Fruit fly (Drosophila melanogaster): Measurements from ENCODE around the gene PGRP-SB2.
A peak's percentile ranks its signal among the peaks of the same experiment; 100 is the strongest.

Gene PGRP-SB2

DNA sequence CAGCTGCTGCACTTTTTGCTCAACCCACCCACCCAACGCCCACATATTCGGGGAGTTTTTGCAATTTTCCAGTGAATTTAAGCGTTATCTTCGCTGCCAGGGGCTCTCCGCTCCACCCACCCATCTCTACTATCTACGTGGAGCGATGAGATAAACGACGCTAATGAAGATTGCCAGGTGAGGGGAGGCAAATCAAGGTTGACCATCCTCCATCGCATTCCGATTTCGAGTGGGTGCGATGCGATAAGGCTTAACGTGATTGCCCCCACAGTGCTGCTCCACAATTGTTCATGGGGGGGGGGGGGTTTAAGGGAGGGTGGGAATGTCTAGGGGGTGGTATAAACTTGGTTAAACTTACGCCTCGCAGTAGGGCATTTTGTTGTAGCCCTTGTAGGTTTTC is 32.5 kb upstream of the PGRP-SB2 start (continued):
- TF ChIP-seq CkIIα-i1 (GFP tag; IDR thresholded peaks at IDR 0.05) (no peak), CG31388 (GFP tag; optimal IDR thresholded peaks at IDR 0.05) (no peak), chinmo (GFP tag; IDR thresholded peaks at IDR 0.05; ENCODE audit: partially characterized antibody) (0 out of 4 replicates have a peak, but pooled peaks have one; percentile 48), dati (GFP tag; IDR thresholded peaks at IDR 0.05) (no peak), danr (GFP tag; IDR thresholded peaks at IDR 0.05) (no peak), repo (GFP tag; optimal IDR thresholded peaks at IDR 0.05) (no peak), D19B (GFP tag; optimal IDR thresholded peaks at IDR 0.05) (no peak), sob (GFP tag; IDR thresholded peaks at IDR 0.05) (0 out of 2 replicates have a peak, but pooled peaks have one; percentile 11), Vsx1 (GFP tag; optimal IDR thresholded peaks at IDR 0.05) (peak; percentile 52), ara (GFP tag; IDR thresholded peaks at IDR 0.05) (no peak), sr (GFP tag; IDR thresholded peaks at IDR 0.05) (no peak), CG14050 (GFP tag; IDR thresholded peaks at IDR 0.05) (no peak), pfk (GFP tag; optimal IDR thresholded peaks at IDR 0.05) (no peak), tx (GFP tag; optimal IDR thresholded peaks at IDR 0.05) (no peak), vnd (GFP tag; IDR thresholded peaks at IDR 0.05; ENCODE audit: partially characterized antibody) (peak; percentile 39; the same call in 1 of the 3 replicates), gsb (GFP tag; IDR thresholded peaks at IDR 0.05) (no peak), Hey (tag; optimal IDR thresholded peaks at IDR 0.05) (peak; percentile 14), otp (GFP tag; IDR thresholded peaks at IDR 0.05) (no peak), ham (GFP tag; IDR thresholded peaks at IDR 0.05) (peak; percentile 75; the same call in 1 of the 2 replicates), mirr (GFP tag; optimal IDR thresholded peaks at IDR 0.05) (peak; percentile 58), CG8290 (GFP tag; optimal IDR thresholded peaks at IDR 0.05) (no peak), CG8290 (tag; optimal IDR thresholded peaks at IDR 0.05) (peak in 1 of 2 experiments; percentile 42), Bteb2 (GFP tag; optimal IDR thresholded peaks at IDR 0.05) (no peak), trh (GFP tag; optimal IDR thresholded peaks at IDR 0.05) (no peak), crol (GFP tag; IDR thresholded peaks at IDR 0.05) (peak; percentile 90), kah (GFP tag; optimal IDR thresholded peaks at IDR 0.05) (no peak), tin (GFP tag; optimal IDR thresholded peaks at IDR 0.05) (no peak), CG34422 (GFP tag; IDR thresholded peaks at IDR 0.05) (no peak), Stat92E (GFP tag; optimal IDR thresholded peaks at IDR 0.05) (no peak), Sox102F (GFP tag; optimal IDR thresholded peaks at IDR 0.05) (no peak), CG2199 (GFP tag; IDR thresholded peaks at IDR 0.05) (0 out of 3 replicates have a peak, but pooled peaks have one; percentile 57), Hmr (GFP tag; optimal IDR thresholded peaks at IDR 0.05) (no peak), kni (GFP tag; optimal IDR thresholded peaks at IDR 0.05) (no peak), Scr (GFP tag; IDR thresholded peaks at IDR 0.05; ENCODE audit: partially characterized antibody) (no peak), cwo (GFP tag; optimal IDR thresholded peaks at IDR 0.05) (peak; percentile 22), sug (tag; optimal IDR thresholded peaks at IDR 0.05) (peak; percentile 99), CG4282 (GFP tag; optimal IDR thresholded peaks at IDR 0.05) (no peak), CG13894 (tag; optimal IDR thresholded peaks at IDR 0.05) (no peak), Taf1 (GFP tag; IDR thresholded peaks at IDR 0.05) (no peak), grn (GFP tag; optimal IDR thresholded peaks at IDR 0.05) (peak; percentile 96), exex (tag; optimal IDR thresholded peaks at IDR 0.05) (peak; percentile 83), yki (optimal IDR thresholded peaks at IDR 0.05) (no peak), CG14965 (GFP tag; optimal IDR thresholded peaks at IDR 0.05; ENCODE audit: borderline replicate concordance) (no peak), Pdp1 (GFP tag; optimal IDR thresholded peaks at IDR 0.05) (no peak), zf30C (GFP tag; optimal IDR thresholded peaks at IDR 0.05) (no peak)
